Worm (Caenorhabditis elegans) whole organism, young adult: ENCODE measurements around the gene set-3.

Source experiments
- B0261.1 ChIP-seq: sonication (generic microtip); optimal IDR thresholded peaks from 2 replicates; lab custom pipeline; 2016; ENCODE audit warnings: mild to moderate bottlenecking, missing genetic modification characterization, moderate library complexity, missing compliant biosample characterization
- B0336.3 ChIP-seq: fragments of 200-800 bp; sonication (Bioruptor generic); IDR thresholded peaks from 2 replicates; pipeline ENCODE4 v1.3.6; 2022; ENCODE audit warnings: missing genetic modification characterization, missing compliant biosample characterization
- F55B11.4 ChIP-seq: sonication (generic microtip); optimal IDR thresholded peaks from 2 replicates; lab custom pipeline; 2016; ENCODE audit warnings: missing compliant biosample characterization, missing genetic modification characterization, borderline replicate concordance; ENCODE audit not compliant: insufficient read depth
- Y56A3A.18 ChIP-seq: fragments of 200-800 bp; sonication (Bioruptor generic); IDR thresholded peaks from 2 replicates; pipeline ENCODE4 v1.3.6; 2022; ENCODE audit warnings: missing genetic modification reagents, missing genetic modification characterization, missing compliant biosample characterization
- Y79H2A.3 ChIP-seq: fragments of 200-800 bp; sonication (Bioruptor generic); conservative IDR thresholded peaks from 2 replicates; pipeline ENCODE4 v1.3.6; 2022; ENCODE audit warnings: missing genetic modification reagents, missing genetic modification characterization, missing compliant biosample characterization
- Y95B8A.8 ChIP-seq: fragments of 200-800 bp; sonication (Bioruptor generic); IDR thresholded peaks from 2 replicates; pipeline ENCODE4 v1.3.6; 2022; ENCODE audit warnings: missing genetic modification reagents, missing genetic modification characterization, missing compliant biosample characterization
- ama-1 ChIP-seq, 3 experiments: fragments of 150-350 bp in 1 of 3; sonication (generic microtip) in 2 of 3; optimal IDR thresholded peaks; 2 replicates each; lab custom pipeline; 2014 to 2018; ENCODE audit warnings: missing biosample characterization in 2 of 3, missing genetic modification characterization in 2 of 3, missing genetic modification reagents in 2 of 3
- aptf-2 ChIP-seq: fragments of 200-800 bp; sonication (Bioruptor generic); conservative IDR thresholded peaks from 2 replicates; pipeline ENCODE4 v1.3.6; 2022; ENCODE audit warnings: missing genetic modification reagents, missing genetic modification characterization, missing compliant biosample characterization
- attf-5 ChIP-seq: fragments of 200-800 bp; sonication (Bioruptor generic); optimal IDR thresholded peaks from 2 replicates; lab custom pipeline; 2018; ENCODE audit warnings: mild to moderate bottlenecking, missing genetic modification characterization, missing compliant biosample characterization
- bed-2 ChIP-seq: fragments of 200-800 bp; sonication (Bioruptor generic); IDR thresholded peaks from 2 replicates; pipeline ENCODE4 v1.3.6; 2022; ENCODE audit warnings: missing genetic modification reagents, missing genetic modification characterization, missing compliant biosample characterization
- ccch-3 ChIP-seq: fragments of 200-800 bp; sonication (Bioruptor generic); optimal IDR thresholded peaks from 2 replicates; lab custom pipeline; 2018; ENCODE audit warnings: mild to moderate bottlenecking, missing genetic modification characterization, missing compliant biosample characterization
- cebp-1 ChIP-seq, 2 experiments: fragments of 200-800 bp in 1 of 2; sonication (Bioruptor generic) in 1 of 2; sonication (generic microtip) in 1 of 2; IDR thresholded peaks in 1 of 2; optimal IDR thresholded peaks in 1 of 2; 2 replicates each; pipeline versions ENCODE4 v1.3.6 to Lab custom; 2017 to 2022; ENCODE audit warnings: missing compliant biosample characterization in 2 of 2, missing genetic modification characterization in 2 of 2, mild to moderate bottlenecking in 1 of 2, missing genetic modification reagents in 1 of 2, moderate library complexity in 1 of 2
- ceh-27 ChIP-seq: fragments of 200-800 bp; sonication (Bioruptor generic); optimal IDR thresholded peaks from 2 replicates; lab custom pipeline; 2018; ENCODE audit warnings: mild to moderate bottlenecking, missing genetic modification characterization, moderate library complexity, missing compliant biosample characterization
- ceh-40 ChIP-seq: fragments of 200-800 bp; sonication (Bioruptor generic); IDR thresholded peaks from 2 replicates; pipeline ENCODE4 v1.3.6; 2022; ENCODE audit warnings: missing genetic modification characterization, missing compliant biosample characterization
- ceh-79 ChIP-seq: sonication (generic microtip); optimal IDR thresholded peaks from 2 replicates; lab custom pipeline; 2017; ENCODE audit warnings: mild to moderate bottlenecking, missing genetic modification characterization, missing compliant biosample characterization
- chd-7 ChIP-seq: sonication (generic microtip); optimal IDR thresholded peaks from 2 replicates; lab custom pipeline; 2016; ENCODE audit warnings: mild to moderate bottlenecking, missing genetic modification characterization, moderate library complexity, missing compliant biosample characterization
- die-1 ChIP-seq: sonication (generic microtip); optimal IDR thresholded peaks from 2 replicates; lab custom pipeline; 2016; ENCODE audit warnings: missing genotype, mild to moderate bottlenecking, missing genetic modification characterization, missing compliant biosample characterization
- dpff-1 ChIP-seq: sonication (generic microtip); optimal IDR thresholded peaks from 2 replicates; lab custom pipeline; 2017; ENCODE audit warnings: mild to moderate bottlenecking, missing genetic modification characterization, missing compliant biosample characterization
- ets-4 ChIP-seq: fragments of 200-800 bp; sonication (Bioruptor generic); optimal IDR thresholded peaks from 2 replicates; lab custom pipeline; 2018; ENCODE audit warnings: mild to moderate bottlenecking, missing genetic modification characterization, missing compliant biosample characterization
- gei-17 ChIP-seq: fragments of 200-800 bp; sonication (Bioruptor generic); optimal IDR thresholded peaks from 2 replicates; lab custom pipeline; 2018; ENCODE audit warnings: mild to moderate bottlenecking, missing genetic modification characterization, missing compliant biosample characterization
- hmg-1.2 ChIP-seq: fragments of 200-800 bp; sonication (Bioruptor generic); IDR thresholded peaks from 2 replicates; pipeline ENCODE4 v1.3.6; 2022; ENCODE audit warnings: missing genetic modification reagents, missing genetic modification characterization, missing compliant biosample characterization
- hsf-1 ChIP-seq: fragments of 200-800 bp; sonication (Bioruptor generic); IDR thresholded peaks from 2 replicates; pipeline ENCODE4 v1.3.6; 2022; ENCODE audit warnings: missing genetic modification reagents, missing genetic modification characterization, missing compliant biosample characterization
- lag-1 ChIP-seq: fragments of 200-800 bp; sonication (Bioruptor generic); IDR thresholded peaks from 2 replicates; pipeline ENCODE4 v1.3.6; 2022; ENCODE audit warnings: missing genetic modification reagents, missing genetic modification characterization, missing compliant biosample characterization
- let-607 ChIP-seq, 2 experiments: fragments of 200-800 bp in 1 of 2; sonication (Bioruptor generic) in 1 of 2; sonication (generic microtip) in 1 of 2; optimal IDR thresholded peaks; 2 replicates each; lab custom pipeline; 2016 to 2018; ENCODE audit warnings: mild to moderate bottlenecking in 2 of 2, missing compliant biosample characterization in 2 of 2, missing genetic modification characterization in 2 of 2, moderate library complexity in 2 of 2, missing genotype in 1 of 2
- lin-26 ChIP-seq: fragments of 200-800 bp; sonication (Bioruptor generic); IDR thresholded peaks from 2 replicates; pipeline ENCODE4 v1.3.6; 2022; ENCODE audit warnings: missing genetic modification reagents, missing genetic modification characterization, missing compliant biosample characterization
- lin-35 ChIP-seq, 3 experiments: fragments of 150-350 bp in 2 of 3; sonication (generic microtip) in 1 of 3; optimal IDR thresholded peaks; 2 replicates each; lab custom pipeline; 2014 to 2018; ENCODE audit warnings: missing biosample characterization in 3 of 3, missing genetic modification characterization in 3 of 3, missing genetic modification reagents in 3 of 3
- lsl-1 ChIP-seq: fragments of 200-800 bp; sonication (Bioruptor generic); optimal IDR thresholded peaks from 2 replicates; lab custom pipeline; 2018; ENCODE audit warnings: mild to moderate bottlenecking, missing genetic modification characterization, moderate library complexity, missing compliant biosample characterization
- madf-10 ChIP-seq: sonication (generic microtip); optimal IDR thresholded peaks from 2 replicates; lab custom pipeline; 2016; ENCODE audit warnings: mild to moderate bottlenecking, missing genetic modification characterization, missing compliant biosample characterization
- mcd-1 ChIP-seq: fragments of 200-800 bp; sonication (Bioruptor generic); IDR thresholded peaks from 2 replicates; pipeline ENCODE4 v1.3.6; 2022; ENCODE audit warnings: missing genetic modification reagents, missing genetic modification characterization, missing compliant biosample characterization
- mel-28 ChIP-seq: sonication (generic microtip); optimal IDR thresholded peaks from 2 replicates; lab custom pipeline; 2016; ENCODE audit warnings: borderline replicate concordance, mild to moderate bottlenecking, missing genetic modification characterization, missing compliant biosample characterization
- mes-4 ChIP-seq: sonication (generic microtip); optimal IDR thresholded peaks from 2 replicates; lab custom pipeline; 2016; ENCODE audit warnings: missing genotype, missing genetic modification characterization, missing compliant biosample characterization
- nfya-1 ChIP-seq: sonication (generic microtip); optimal IDR thresholded peaks from 2 replicates; lab custom pipeline; 2017; ENCODE audit warnings: antibody characterized with exemption, missing compliant biosample characterization, missing genetic modification characterization, borderline replicate concordance; ENCODE audit not compliant: insufficient read depth
- nfyb-1 ChIP-seq: fragments of 200-800 bp; sonication (Bioruptor generic); IDR thresholded peaks from 2 replicates; pipeline ENCODE4 v1.3.6; 2022; ENCODE audit warnings: missing genetic modification reagents, missing genetic modification characterization, missing compliant biosample characterization
- nhr-179 ChIP-seq: sonication (generic microtip); optimal IDR thresholded peaks from 2 replicates; lab custom pipeline; 2016; ENCODE audit warnings: mild to moderate bottlenecking, missing genetic modification characterization, missing compliant biosample characterization
- pha-4 ChIP-seq: fragments of 150-350 bp; sonication (generic microtip); optimal IDR thresholded peaks from 2 replicates; lab custom pipeline; 2014; ENCODE audit warnings: missing biosample characterization, missing genetic modification reagents, missing genetic modification characterization
- sea-2 ChIP-seq: fragments of 200-800 bp; sonication (Bioruptor generic); IDR thresholded peaks from 2 replicates; pipeline ENCODE4 v1.3.6; 2022; ENCODE audit warnings: missing genetic modification characterization, missing compliant biosample characterization
- snpc-3.4 ChIP-seq: sonication (generic microtip); optimal IDR thresholded peaks from 2 replicates; lab custom pipeline; 2017; ENCODE audit warnings: missing genetic modification characterization, mild to moderate bottlenecking, missing compliant biosample characterization, antibody characterized with exemption, moderate library complexity, missing genotype, missing genetic modification reagents
- somi-1 ChIP-seq: fragments of 200-800 bp; sonication (Bioruptor generic); optimal IDR thresholded peaks from 2 replicates; lab custom pipeline; 2018; ENCODE audit warnings: mild to moderate bottlenecking, missing genetic modification characterization, missing compliant biosample characterization
- sptf-2 ChIP-seq: fragments of 200-800 bp; sonication (Bioruptor generic); optimal IDR thresholded peaks from 2 replicates; lab custom pipeline; 2018; ENCODE audit warnings: mild to moderate bottlenecking, missing genetic modification characterization, missing compliant biosample characterization
- tbx-9 ChIP-seq: sonication (generic microtip); optimal IDR thresholded peaks from 2 replicates; lab custom pipeline; 2016; ENCODE audit warnings: borderline replicate concordance, missing genetic modification characterization, inconsistent platforms, missing compliant biosample characterization
- tlf-1 ChIP-seq: fragments of 200-800 bp; sonication (Bioruptor generic); optimal IDR thresholded peaks from 2 replicates; lab custom pipeline; 2018; ENCODE audit warnings: mild to moderate bottlenecking, missing genetic modification characterization, missing compliant biosample characterization
- ztf-18 ChIP-seq: sonication (generic microtip); optimal IDR thresholded peaks from 2 replicates; lab custom pipeline; 2016; ENCODE audit warnings: missing genotype, mild to moderate bottlenecking, missing genetic modification characterization, missing compliant biosample characterization
- ztf-25 ChIP-seq: fragments of 200-800 bp; sonication (Bioruptor generic); IDR thresholded peaks from 2 replicates; pipeline ENCODE4 v1.3.6; 2022; ENCODE audit warnings: missing genetic modification reagents, missing genetic modification characterization, missing compliant biosample characterization
- ztf-26 ChIP-seq: sonication (generic microtip); optimal IDR thresholded peaks from 2 replicates; lab custom pipeline; 2017; ENCODE audit warnings: missing genetic modification characterization, missing compliant biosample characterization
- ztf-3 ChIP-seq: fragments of 200-800 bp; sonication (Bioruptor generic); optimal IDR thresholded peaks from 2 replicates; lab custom pipeline; 2018; ENCODE audit warnings: mild to moderate bottlenecking, missing genetic modification characterization, missing compliant biosample characterization
- ztf-6 ChIP-seq: fragments of 200-800 bp; sonication (Bioruptor generic); IDR thresholded peaks from 2 replicates; pipeline ENCODE4 v1.3.6; 2022; ENCODE audit warnings: missing genetic modification reagents, missing genetic modification characterization, missing compliant biosample characterization

set-3 gene

DNA sequence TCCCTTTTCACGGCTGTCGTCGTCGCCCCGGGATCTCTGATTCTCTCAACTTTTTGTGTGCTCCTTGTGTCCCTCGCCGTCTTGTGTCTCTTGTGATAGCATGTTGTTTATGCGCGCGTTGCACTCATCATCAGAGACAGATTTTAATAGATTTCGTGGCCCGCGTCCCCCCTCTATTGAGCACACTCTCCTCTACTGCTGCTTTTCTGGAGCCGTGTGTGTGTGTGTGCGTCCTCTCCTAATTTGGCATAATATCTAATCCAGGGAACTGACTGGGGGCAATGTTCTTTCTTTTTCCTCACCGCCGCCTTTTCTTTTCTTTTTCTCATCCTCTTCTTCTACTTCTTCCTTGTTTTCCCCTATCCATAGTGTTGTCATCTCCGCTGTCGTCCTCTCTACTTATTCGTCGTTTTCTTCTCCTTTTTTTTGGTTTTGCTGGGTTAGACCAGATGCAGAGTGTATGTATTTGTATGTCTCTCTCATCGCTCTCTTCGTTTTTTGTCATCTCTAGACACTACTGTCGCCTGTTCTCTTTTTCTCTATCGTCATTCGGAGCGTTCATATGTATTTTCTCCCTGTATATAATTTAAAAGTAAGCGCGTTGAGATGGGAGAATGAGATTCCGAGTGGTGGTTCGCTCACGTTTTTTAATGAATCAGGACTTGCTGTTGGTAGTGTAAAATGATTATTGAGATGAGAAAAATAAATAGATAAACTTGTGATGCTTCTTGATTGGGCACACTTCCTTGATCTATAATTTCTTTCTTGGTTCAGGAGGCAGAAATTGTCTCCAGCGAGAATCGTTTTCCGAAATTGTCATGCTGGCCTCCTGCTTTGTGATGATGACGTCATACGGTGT is 9.6 kb upstream of the set-3 start:
- TF ChIP-seq hsf-1 (GFP tag; lab: Robert Waterston, UW) (no peak), attf-5 (GFP tag; lab: Kevin White, UChicago) (no peak), sptf-2 (GFP tag; lab: Kevin White, UChicago) (no peak), pha-4 (no peak), let-607 (tag; optimal IDR thresholded peaks at IDR 0.05; lab: Kevin White, UChicago) (no peak), sea-2 (GFP tag; lab: Robert Waterston, UW) (no peak), Y79H2A.3 (GFP tag; lab: Robert Waterston, UW) (no peak), ceh-79 (tag; lab: Kevin White, UChicago) (no peak), dpff-1 (tag; lab: Kevin White, UChicago) (no peak), madf-10 (tag; lab: Kevin White, UChicago) (no peak), somi-1 (peak; percentile 38), mes-4 (no peak), ztf-18 (tag; lab: Kevin White, UChicago) (no peak), cebp-1 (GFP tag; IDR thresholded peaks at IDR 0.05; lab: Robert Waterston, UW) (no peak), cebp-1 (tag; optimal IDR thresholded peaks at IDR 0.05; lab: Kevin White, UChicago) (peak; percentile 36), tbx-9 (no peak), ztf-25 (no peak), ceh-27 (GFP tag; lab: Kevin White, UChicago) (peak; percentile 38), lag-1 (no peak), ccch-3 (GFP tag; lab: Kevin White, UChicago) (no peak), nfyb-1 (0 out of 2 replicates have a peak, but pooled peaks have one; percentile 19), mel-28 (tag; lab: Kevin White, UChicago) (no peak), nhr-179 (tag; lab: Kevin White, UChicago) (no peak), ets-4 (no peak), ztf-3 (no peak), B0336.3 (GFP tag; lab: Robert Waterston, UW) (no peak), F55B11.4 (tag; lab: Kevin White, UChicago) (no peak), Y56A3A.18 (GFP tag; lab: Robert Waterston, UW) (no peak), Y95B8A.8 (no peak), hmg-1.2 (GFP tag; lab: Robert Waterston, UW) (peak; percentile 43; the same call in 1 of the 2 replicates), aptf-2 (no peak), ztf-26 (tag; lab: Kevin White, UChicago) (no peak), mcd-1 (GFP tag; lab: Robert Waterston, UW) (no peak), lin-35 (GFP tag; optimal IDR thresholded peaks at IDR 0.05; lab: Kevin White, UChicago) (no peak), lsl-1 (GFP tag; lab: Kevin White, UChicago) (no peak), gei-17 (GFP tag; lab: Kevin White, UChicago) (no peak), chd-7 (tag; lab: Kevin White, UChicago) (no peak), snpc-3.4 (tag; lab: Kevin White, UChicago) (no peak), ceh-40 (GFP tag; lab: Robert Waterston, UW) (no peak), lin-26 (GFP tag; lab: Robert Waterston, UW) (0 out of 2 replicates have a peak, but pooled peaks have one; percentile 57), B0261.1 (tag; lab: Kevin White, UChicago) (no peak), ama-1 (optimal IDR thresholded peaks at IDR 0.05; lab: Kevin White, UChicago) (no peak), ama-1 (GFP tag; optimal IDR thresholded peaks at IDR 0.05; lab: Kevin White, UChicago) (no peak), tlf-1 (GFP tag; lab: Kevin White, UChicago) (no peak), bed-2 (GFP tag; lab: Robert Waterston, UW) (no peak), die-1 (peak; percentile 11), ztf-6 (GFP tag; lab: Robert Waterston, UW) (no peak), nfya-1 (tag; lab: Kevin White, UChicago) (no peak)
